Worm (Caenorhabditis elegans): ENCODE measurements around the gene D1005.10.

D1005.10 gene

ce11 chrX:1464699-1465098, 21.3 kb downstream of the D1005.10 start, which contains the start of gene D1005.6:
TSS of gene D1005.6 (minus strand) at chrX:1464799.
- TF ChIP-seq flt-1 (GFP tag; IDR thresholded peaks at IDR 0.05) (no peak), med-1 (GFP tag; optimal IDR thresholded peaks at IDR 0.05; ENCODE audit: insufficient read depth) (no peak), ref-1 (GFP tag; conservative IDR thresholded peaks at IDR 0.05) (no peak), ztf-23 (GFP tag; IDR thresholded peaks at IDR 0.05) (no peak), klf-2 (GFP tag; conservative IDR thresholded peaks at IDR 0.05) (no peak), ztf-29 (GFP tag; IDR thresholded peaks at IDR 0.05) (no peak), cog-1 (tag; optimal IDR thresholded peaks at IDR 0.05) (no peak), tab-1 (GFP tag; IDR thresholded peaks at IDR 0.05) (no peak), T22C8.4 (GFP tag; IDR thresholded peaks at IDR 0.05) (no peak)

ce11 chrX:1459756-1460155, 26.2 kb downstream of the D1005.10 start:
- no peak for TF ChIP-seq ztf-23 (GFP tag; IDR thresholded peaks at IDR 0.05)

ce11 chrX:1458793-1459192, 27.2 kb downstream of the D1005.10 start, which contains the start of gene D1005.2:
TSS of gene D1005.2 (plus strand) at chrX:1459022.
- TF ChIP-seq klf-2 (GFP tag; conservative IDR thresholded peaks at IDR 0.05) (no peak), flt-1 (GFP tag; IDR thresholded peaks at IDR 0.05) (no peak), ref-1 (GFP tag; conservative IDR thresholded peaks at IDR 0.05) (no peak), med-1 (GFP tag; optimal IDR thresholded peaks at IDR 0.05; ENCODE audit: insufficient read depth) (no peak), ztf-23 (GFP tag; IDR thresholded peaks at IDR 0.05) (no peak), T22C8.4 (GFP tag; IDR thresholded peaks at IDR 0.05) (no peak), cog-1 (tag; optimal IDR thresholded peaks at IDR 0.05) (no peak), tab-1 (GFP tag; IDR thresholded peaks at IDR 0.05) (no peak), ztf-29 (GFP tag; IDR thresholded peaks at IDR 0.05) (no peak)

- TF ChIP-seq tab-1 (GFP tag; IDR thresholded peaks at IDR 0.05) (no peak), cog-1 (tag; optimal IDR thresholded peaks at IDR 0.05) (no peak), ref-1 (GFP tag; conservative IDR thresholded peaks at IDR 0.05) (no peak), klf-2 (GFP tag; conservative IDR thresholded peaks at IDR 0.05) (no peak), ztf-29 (GFP tag; IDR thresholded peaks at IDR 0.05) (no peak), flt-1 (GFP tag; IDR thresholded peaks at IDR 0.05) (no peak), T22C8.4 (GFP tag; IDR thresholded peaks at IDR 0.05) (no peak), ztf-23 (GFP tag; IDR thresholded peaks at IDR 0.05) (no peak), med-1 (GFP tag; optimal IDR thresholded peaks at IDR 0.05; ENCODE audit: insufficient read depth) (no peak)
Measured at ce11 chrX:1456350-1457080, 29.5 kb downstream of the D1005.10 start.

ce11 chrX:1454385-1454784, 31.6 kb downstream of the D1005.10 start:
- TF ChIP-seq T22C8.4 (GFP tag; IDR thresholded peaks at IDR 0.05) (0 out of 2 replicates have a peak, but pooled peaks have one; percentile 10), tab-1 (GFP tag; IDR thresholded peaks at IDR 0.05) (no peak), flt-1 (GFP tag; IDR thresholded peaks at IDR 0.05) (peak; percentile 45), ztf-29 (GFP tag; IDR thresholded peaks at IDR 0.05) (no peak), klf-2 (GFP tag; conservative IDR thresholded peaks at IDR 0.05) (no peak), cog-1 (tag; optimal IDR thresholded peaks at IDR 0.05) (peak; percentile 90), ref-1 (GFP tag; conservative IDR thresholded peaks at IDR 0.05) (no peak), ztf-23 (GFP tag; IDR thresholded peaks at IDR 0.05) (peak; percentile 64; the same call in 1 of the 2 replicates), med-1 (GFP tag; optimal IDR thresholded peaks at IDR 0.05; ENCODE audit: insufficient read depth) (no peak)

ce11 chrX:1453770-1454169, 32.2 kb downstream of the D1005.10 start, which contains the start of gene cebp-1:
TSS of gene cebp-1 (minus strand) at chrX:1453868.
- no peak for TF ChIP-seq cog-1 (tag; optimal IDR thresholded peaks at IDR 0.05)

ce11 chrX:1451816-1452602, 34.0 kb downstream of the D1005.10 start:
- no peak for TF ChIP-seq ztf-23 (GFP tag; IDR thresholded peaks at IDR 0.05)
- TF ChIP-seq ztf-29 (GFP tag; IDR thresholded peaks at IDR 0.05), result no peak
- no peak for TF ChIP-seq med-1 (GFP tag; optimal IDR thresholded peaks at IDR 0.05; ENCODE audit: insufficient read depth)
- no peak for TF ChIP-seq cog-1 (tag; optimal IDR thresholded peaks at IDR 0.05)
- no peak for TF ChIP-seq ref-1 (GFP tag; conservative IDR thresholded peaks at IDR 0.05)
- TF ChIP-seq tab-1 (GFP tag; IDR thresholded peaks at IDR 0.05), result no peak
- TF ChIP-seq T22C8.4 (GFP tag; IDR thresholded peaks at IDR 0.05), result no peak
- no peak for TF ChIP-seq flt-1 (GFP tag; IDR thresholded peaks at IDR 0.05)
- no peak for TF ChIP-seq klf-2 (GFP tag; conservative IDR thresholded peaks at IDR 0.05)

- TF ChIP-seq ztf-29 (GFP tag; IDR thresholded peaks at IDR 0.05) (no peak), tab-1 (GFP tag; IDR thresholded peaks at IDR 0.05) (0 out of 2 replicates have a peak, but pooled peaks have one; percentile 23)
Measured at ce11 chrX:1451240-1451639, 34.7 kb downstream of the D1005.10 start.

ce11 chrX:1450352-1450818, 35.6 kb downstream of the D1005.10 start, which contains the start of gene W05H7.1:
TSS of gene W05H7.1 (plus strand) at chrX:1450768.
- no peak for TF ChIP-seq ztf-29 (GFP tag; IDR thresholded peaks at IDR 0.05)
- 0 out of 2 replicates have a peak, but pooled peaks have one; percentile 21 for TF ChIP-seq T22C8.4 (GFP tag; IDR thresholded peaks at IDR 0.05)
- no peak for TF ChIP-seq tab-1 (GFP tag; IDR thresholded peaks at IDR 0.05)
- TF ChIP-seq med-1 (GFP tag; optimal IDR thresholded peaks at IDR 0.05; ENCODE audit: insufficient read depth), result no peak
- no peak for TF ChIP-seq klf-2 (GFP tag; conservative IDR thresholded peaks at IDR 0.05)

Data from whole organism, midembryonic.